Fruit fly (Drosophila melanogaster) whole organism, embryonic: Measurements from ENCODE around the gene GstO2.
A peak's percentile ranks its signal among the peaks of the same experiment; 100 is the strongest.

Experiments used
- Bdp1 ChIP-seq: fragments of 200-800 bp; sonication (Bioruptor generic); optimal IDR thresholded peaks from 3 replicates; lab custom pipeline; 2016; ENCODE audit warnings: missing biosample characterization, missing genetic modification characterization
- CG10431 ChIP-seq: fragments of 200-800 bp; sonication (Bioruptor generic); optimal IDR thresholded peaks from 3 replicates; lab custom pipeline; 2018; ENCODE audit warnings: missing biosample characterization, mild to moderate bottlenecking, missing genetic modification characterization
- CG10543 ChIP-seq: fragments of 200-800 bp; sonication (Bioruptor generic); optimal IDR thresholded peaks from 3 replicates; lab custom pipeline; 2017; ENCODE audit warnings: missing biosample characterization, mild to moderate bottlenecking, missing genetic modification characterization, moderate library complexity
- CG11247 ChIP-seq: fragments of 200-800 bp; sonication (Bioruptor generic); IDR thresholded peaks from 2 replicates; pipeline ENCODE4 v1.3.6; 2022; ENCODE audit warnings: missing biosample characterization, missing genetic modification characterization
- CG12219 ChIP-seq: fragments of 200-800 bp; sonication (Bioruptor generic); optimal IDR thresholded peaks from 3 replicates; lab custom pipeline; 2018; ENCODE audit warnings: missing biosample characterization, mild to moderate bottlenecking, missing genetic modification characterization
- CG13624 ChIP-seq: fragments of 200-800 bp; sonication (Bioruptor generic); optimal IDR thresholded peaks from 2 replicates; lab custom pipeline; 2016; ENCODE audit warnings: missing biosample characterization, missing genetic modification characterization
- CG14014 ChIP-seq: fragments of 200-800 bp; sonication (Bioruptor generic); IDR thresholded peaks from 2 replicates; pipeline ENCODE4 v1.3.6; 2022; ENCODE audit warnings: missing biosample characterization, missing genetic modification characterization
- CG14050 ChIP-seq: fragments of 200-800 bp; sonication (Bioruptor generic); IDR thresholded peaks from 3 replicates; pipeline ENCODE4 v1.3.6; 2022; ENCODE audit warnings: missing biosample characterization, missing genetic modification characterization
- CG14710 ChIP-seq: fragments of 200-800 bp; sonication (Bioruptor generic); optimal IDR thresholded peaks from 3 replicates; lab custom pipeline; 2019; ENCODE audit warnings: missing biosample characterization, mild to moderate bottlenecking, missing genetic modification characterization, moderate library complexity
- CG14860 ChIP-seq: fragments of 200-800 bp; sonication (Bioruptor generic); IDR thresholded peaks from 3 replicates; pipeline ENCODE4 v1.3.6; 2022; ENCODE audit warnings: missing biosample characterization, missing genetic modification characterization; ENCODE audit not compliant: partially characterized antibody
- CG15073 ChIP-seq: fragments of 200-800 bp; sonication (Bioruptor generic); optimal IDR thresholded peaks from 2 replicates; lab custom pipeline; 2016; ENCODE audit warnings: missing biosample characterization, missing genetic modification characterization
- CG16815 ChIP-seq: fragments of 200-800 bp; sonication (Bioruptor generic); optimal IDR thresholded peaks from 3 replicates; lab custom pipeline; 2017; ENCODE audit warnings: missing biosample characterization, mild to moderate bottlenecking, missing genetic modification characterization
- CG17612 ChIP-seq: fragments of 200-800 bp; sonication (Bioruptor generic); IDR thresholded peaks from 2 replicates; pipeline ENCODE4 v1.3.6; 2022; ENCODE audit warnings: missing biosample characterization, missing genetic modification characterization
- CG1832 ChIP-seq: fragments of 200-800 bp; sonication (Bioruptor generic); optimal IDR thresholded peaks from 2 replicates; lab custom pipeline; 2017; ENCODE audit warnings: missing biosample characterization, mild to moderate bottlenecking, missing genetic modification characterization, inconsistent platforms
- CG2678 ChIP-seq: fragments of 200-800 bp; sonication (Bioruptor generic); optimal IDR thresholded peaks from 3 replicates; lab custom pipeline; 2019; ENCODE audit warnings: missing biosample characterization, mild to moderate bottlenecking, missing genetic modification characterization, moderate library complexity
- CG34376 ChIP-seq: fragments of 200-800 bp; sonication (Bioruptor generic); optimal IDR thresholded peaks from 2 replicates; lab custom pipeline; 2018; ENCODE audit warnings: missing biosample characterization, mild to moderate bottlenecking, missing genetic modification characterization
- CG3995 ChIP-seq: fragments of 200-800 bp; sonication (Bioruptor generic); optimal IDR thresholded peaks from 3 replicates; lab custom pipeline; 2016; ENCODE audit warnings: missing biosample characterization, missing genetic modification characterization
- CG4424 ChIP-seq: fragments of 200-800 bp; sonication (Bioruptor generic); optimal IDR thresholded peaks from 3 replicates; lab custom pipeline; 2016; ENCODE audit warnings: missing biosample characterization, missing genetic modification characterization
- CG6689 ChIP-seq: fragments of 200-800 bp; sonication (Bioruptor generic); IDR thresholded peaks from 2 replicates; pipeline ENCODE4 v1.3.6; 2022; ENCODE audit warnings: missing biosample characterization, missing genetic modification characterization
- D19A ChIP-seq: fragments of 200-800 bp; optimal IDR thresholded peaks from 3 replicates; lab custom pipeline; 2019; ENCODE audit warnings: missing biosample characterization, mild to moderate bottlenecking, missing genetic modification characterization, moderate library complexity
- D19B ChIP-seq: fragments of 200-800 bp; sonication (Bioruptor generic); optimal IDR thresholded peaks from 2 replicates; lab custom pipeline; 2017; ENCODE audit warnings: missing biosample characterization, mild to moderate bottlenecking, missing genetic modification characterization
- Ets65A ChIP-seq: fragments of 200-800 bp; sonication (Bioruptor generic); peaks from one replicate; lab custom pipeline; 2016; ENCODE audit warnings: missing biosample characterization, missing genetic modification characterization
- Fer1 ChIP-seq: fragments of 200-800 bp; sonication (Bioruptor generic); optimal IDR thresholded peaks from 2 replicates; lab custom pipeline; 2017; ENCODE audit warnings: missing biosample characterization, mild to moderate bottlenecking, missing genetic modification characterization
- Hand ChIP-seq: fragments of 200-800 bp; sonication (Bioruptor generic); optimal IDR thresholded peaks from 2 replicates; lab custom pipeline; 2017; ENCODE audit warnings: mild to moderate bottlenecking, missing biosample characterization, missing genetic modification reagents, missing genetic modification characterization
- Hr3 ChIP-seq: fragments of 200-800 bp; sonication (Bioruptor generic); optimal IDR thresholded peaks from 3 replicates; lab custom pipeline; 2016; ENCODE audit warnings: missing biosample characterization, missing genetic modification characterization
- Hr51 ChIP-seq, 2 experiments: fragments of 200-800 bp; sonication (Bioruptor generic); optimal IDR thresholded peaks; 2 replicates in 1 of 2; 3 replicates in 1 of 2; lab custom pipeline; 2016 to 2018; ENCODE audit warnings: missing biosample characterization in 2 of 2, missing genetic modification characterization in 2 of 2, mild to moderate bottlenecking in 1 of 2, moderate library complexity in 1 of 2
- MTF-1 ChIP-seq: fragments of 200-800 bp; sonication (Bioruptor generic); optimal IDR thresholded peaks from 2 replicates; lab custom pipeline; 2018; ENCODE audit warnings: missing biosample characterization, mild to moderate bottlenecking, missing genetic modification characterization, borderline replicate concordance
- NFAT ChIP-seq: fragments of 200-800 bp; sonication (Bioruptor generic); IDR thresholded peaks from 2 replicates; pipeline ENCODE4 v1.3.6; 2022; ENCODE audit warnings: missing biosample characterization, missing genetic modification characterization
- Rx ChIP-seq: fragments of 200-800 bp; sonication (Bioruptor generic); IDR thresholded peaks from 2 replicates; pipeline ENCODE4 v1.3.6; 2022; ENCODE audit warnings: missing biosample characterization, missing genetic modification characterization
- Scr ChIP-seq: fragments of 200-800 bp; sonication (Bioruptor generic); IDR thresholded peaks from 2 replicates; pipeline ENCODE4 v1.3.6; 2022; ENCODE audit warnings: missing biosample characterization, missing genetic modification characterization; ENCODE audit not compliant: partially characterized antibody
- Sox102F ChIP-seq: fragments of 200-800 bp; sonication (Bioruptor generic); optimal IDR thresholded peaks from 2 replicates; lab custom pipeline; 2018; ENCODE audit warnings: missing biosample characterization, mild to moderate bottlenecking, missing genetic modification characterization, moderate library complexity
- Xbp1 ChIP-seq: fragments of 200-800 bp; sonication (Bioruptor generic); optimal IDR thresholded peaks from 3 replicates; lab custom pipeline; 2016; ENCODE audit warnings: missing biosample characterization, mild to moderate bottlenecking, missing genetic modification characterization
- Xrp1 ChIP-seq: fragments of 200-800 bp; sonication (Bioruptor generic); IDR thresholded peaks from 2 replicates; pipeline ENCODE4 v1.3.6; 2022; ENCODE audit warnings: missing biosample characterization, missing genetic modification characterization
- bigmax ChIP-seq: fragments of 200-800 bp; sonication (Bioruptor generic); optimal IDR thresholded peaks from 2 replicates; lab custom pipeline; 2018; ENCODE audit warnings: missing biosample characterization, mild to moderate bottlenecking, missing genetic modification characterization
- btn ChIP-seq: fragments of 200-800 bp; sonication (Bioruptor generic); optimal IDR thresholded peaks from 2 replicates; lab custom pipeline; 2016; ENCODE audit warnings: missing biosample characterization, missing genetic modification characterization
- cas ChIP-seq: fragments of 200-800 bp; sonication (Bioruptor generic); IDR thresholded peaks from 2 replicates; pipeline ENCODE4 v1.3.6; 2022; ENCODE audit warnings: missing biosample characterization, missing genetic modification characterization
- gcm ChIP-seq: fragments of 200-800 bp; sonication (Bioruptor generic); optimal IDR thresholded peaks from 2 replicates; lab custom pipeline; 2019; ENCODE audit warnings: missing biosample characterization, mild to moderate bottlenecking, missing genetic modification characterization, moderate library complexity
- gem ChIP-seq: fragments of 200-800 bp; sonication (Bioruptor generic); optimal IDR thresholded peaks from 2 replicates; lab custom pipeline; 2019; ENCODE audit warnings: missing biosample characterization, mild to moderate bottlenecking, missing genetic modification characterization, moderate library complexity
- gt ChIP-seq: fragments of 200-800 bp; sonication (Bioruptor generic); IDR thresholded peaks from 2 replicates; pipeline ENCODE4 v1.3.6; 2022; ENCODE audit warnings: missing biosample characterization, missing genetic modification characterization
- h ChIP-seq: fragments of >200 bp; optimal IDR thresholded peaks from 2 replicates; lab custom pipeline; 2017
- knrl ChIP-seq: fragments of 200-800 bp; sonication (Bioruptor generic); IDR thresholded peaks from 3 replicates; pipeline ENCODE4 v1.3.6; 2022; ENCODE audit warnings: missing biosample characterization, missing genetic modification characterization; ENCODE audit not compliant: partially characterized antibody
- mld ChIP-seq: fragments of 200-800 bp; sonication (Bioruptor generic); IDR thresholded peaks from 3 replicates; pipeline ENCODE4 v1.3.6; 2022; ENCODE audit warnings: missing biosample characterization, missing genetic modification characterization; ENCODE audit not compliant: partially characterized antibody
- nom ChIP-seq: fragments of 200-800 bp; sonication (Bioruptor generic); optimal IDR thresholded peaks from 2 replicates; lab custom pipeline; 2017; ENCODE audit warnings: missing biosample characterization, missing genetic modification characterization, mild to moderate bottlenecking, moderate library complexity, missing genetic modification reagents
- pfk ChIP-seq: fragments of 200-800 bp; sonication (Bioruptor generic); optimal IDR thresholded peaks from 2 replicates; lab custom pipeline; 2018; ENCODE audit warnings: missing biosample characterization, mild to moderate bottlenecking, missing genetic modification characterization, moderate library complexity
- phol ChIP-seq: fragments of 200-800 bp; sonication (Bioruptor generic); optimal IDR thresholded peaks from 3 replicates; lab custom pipeline; 2018; ENCODE audit warnings: missing biosample characterization, mild to moderate bottlenecking, missing genetic modification characterization, moderate library complexity
- ro ChIP-seq: fragments of 200-800 bp; sonication (Bioruptor generic); IDR thresholded peaks from 2 replicates; pipeline ENCODE4 v1.3.6; 2022; ENCODE audit warnings: missing biosample characterization, missing genetic modification characterization
- sc ChIP-seq, 3 experiments: fragments of >200 bp in 2 of 3; fragments of 200-800 bp in 1 of 3; sonication (Bioruptor generic) in 1 of 3; optimal IDR thresholded peaks; 2 replicates in 2 of 3; 3 replicates in 1 of 3; lab custom pipeline; 2017; ENCODE audit warnings: mild to moderate bottlenecking in 1 of 3, missing biosample characterization in 1 of 3, missing genetic modification characterization in 1 of 3, missing genetic modification reagents in 1 of 3
- sim ChIP-seq: fragments of 200-800 bp; sonication (Bioruptor generic); IDR thresholded peaks from 2 replicates; pipeline ENCODE4 v1.3.6; 2022; ENCODE audit warnings: missing biosample characterization, missing genetic modification characterization
- trem ChIP-seq: fragments of 200-800 bp; optimal IDR thresholded peaks from 3 replicates; lab custom pipeline; 2019; ENCODE audit warnings: missing biosample characterization, mild to moderate bottlenecking, missing genetic modification characterization, moderate library complexity
- ttk ChIP-seq: fragments of 200-800 bp; sonication (Bioruptor generic); IDR thresholded peaks from 2 replicates; pipeline ENCODE4 v2.1.2; 2022; ENCODE audit warnings: missing biosample characterization, missing genetic modification characterization
- vvl ChIP-seq: fragments of 200-800 bp; sonication (Bioruptor generic); IDR thresholded peaks from 2 replicates; pipeline ENCODE4 v1.3.6; 2022; ENCODE audit warnings: missing biosample characterization, missing genetic modification characterization

Gene GstO2

DNA sequence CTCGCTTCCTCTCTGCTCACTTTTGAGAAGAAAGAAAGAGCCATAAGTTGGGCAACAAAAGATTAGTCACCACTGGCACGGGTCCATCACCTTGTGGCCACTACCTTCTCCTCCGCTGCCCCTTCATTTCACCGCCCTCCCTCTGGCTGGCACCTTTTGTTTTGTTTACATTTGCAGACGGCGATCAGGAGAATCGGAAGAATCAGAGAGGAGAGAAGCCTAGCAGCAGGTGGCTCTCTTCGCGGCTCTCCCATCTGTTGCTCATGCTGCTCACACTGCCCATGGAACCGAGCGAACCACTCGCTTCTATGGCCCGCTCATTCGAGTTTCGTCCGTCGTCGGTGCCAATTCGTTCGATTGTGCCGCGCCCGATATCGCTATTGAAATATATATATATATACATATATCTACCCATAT lies 23.1 kb upstream of the GstO2 start (continued):
- TF ChIP-seq D19B (no peak), bigmax (peak; percentile 10), CG10543 (peak; percentile 58), Sox102F (GFP tag; lab: Kevin White, UChicago) (no peak), CG6689 (GFP tag; lab: Robert Waterston, UW) (no peak), ttk (no peak), CG14014 (GFP tag; lab: Robert Waterston, UW) (peak; percentile 14; the same call in 1 of the 2 replicates), CG13624 (GFP tag; lab: Kevin White, UChicago) (no peak), CG34376 (GFP tag; lab: Kevin White, UChicago) (no peak), ro (no peak), knrl (GFP tag; lab: Robert Waterston, UW) (no peak), CG12219 (GFP tag; lab: Kevin White, UChicago) (no peak), CG15073 (GFP tag; lab: Kevin White, UChicago) (no peak), Fer1 (GFP tag; lab: Kevin White, UChicago) (peak; percentile 36), NFAT (GFP tag; lab: Robert Waterston, UW) (no peak), h (lab: Kevin White, UChicago) (no peak), Xrp1 (GFP tag; lab: Robert Waterston, UW) (peak; percentile 38), CG2678 (tag; lab: Kevin White, UChicago) (no peak), CG16815 (GFP tag; lab: Kevin White, UChicago) (no peak), btn (GFP tag; lab: Kevin White, UChicago) (no peak), gcm (no peak), sc (optimal IDR thresholded peaks at IDR 0.05; lab: Kevin White, UChicago) (no peak), sc (GFP tag; optimal IDR thresholded peaks at IDR 0.05; lab: Kevin White, UChicago) (no peak), CG10431 (GFP tag; lab: Kevin White, UChicago) (peak; percentile 67), Bdp1 (GFP tag; lab: Kevin White, UChicago) (no peak), CG3995 (no peak), nom (GFP tag; lab: Kevin White, UChicago) (peak; percentile 89), phol (no peak), CG14050 (GFP tag; lab: Robert Waterston, UW) (no peak), Hr3 (GFP tag; lab: Kevin White, UChicago) (no peak), Hr51 (GFP tag; optimal IDR thresholded peaks at IDR 0.05; lab: Kevin White, UChicago) (no peak), Xbp1 (GFP tag; lab: Kevin White, UChicago) (no peak), CG14710 (tag; lab: Kevin White, UChicago) (no peak), pfk (peak; percentile 29), Rx (GFP tag; lab: Robert Waterston, UW) (no peak), cas (no peak), CG11247 (no peak), CG4424 (GFP tag; lab: Kevin White, UChicago) (no peak), gem (tag; lab: Kevin White, UChicago) (no peak), vvl (GFP tag; lab: Robert Waterston, UW) (no peak; the same call in 1 of the 2 replicates), Hand (GFP tag; lab: Kevin White, UChicago) (peak; percentile 24), CG17612 (GFP tag; lab: Robert Waterston, UW) (no peak), Scr (GFP tag; lab: Robert Waterston, UW) (no peak), trem (tag; lab: Kevin White, UChicago) (peak; percentile 15), CG14860 (GFP tag; lab: Robert Waterston, UW) (no peak), MTF-1 (peak; percentile 51), D19A (tag; lab: Kevin White, UChicago) (no peak), sim (GFP tag; lab: Robert Waterston, UW) (no peak), Ets65A (GFP tag; lab: Kevin White, UChicago) (no peak), gt (GFP tag; lab: Robert Waterston, UW) (no peak), CG1832 (no peak), mld (GFP tag; lab: Robert Waterston, UW) (no peak)
